Worm (Caenorhabditis elegans) whole organism, L1 larva: ENCODE results near the gene srz-79.

ENCODE experiments used
- F16B12.6 ChIP-seq: fragments of 150-350 bp; optimal IDR thresholded peaks from 2 replicates; lab custom pipeline; 2014; ENCODE audit warnings: missing biosample characterization, missing genetic modification characterization
- aha-1 ChIP-seq: fragments of 150-350 bp; optimal IDR thresholded peaks from 2 replicates; lab custom pipeline; 2014; ENCODE audit warnings: missing biosample characterization, missing genetic modification characterization
- aly-2 ChIP-seq: fragments of 150-350 bp; optimal IDR thresholded peaks from 2 replicates; lab custom pipeline; 2014; ENCODE audit warnings: missing biosample characterization, missing genetic modification characterization
- ceh-63 ChIP-seq: fragments of 200-800 bp; sonication (Bioruptor generic); optimal IDR thresholded peaks from 2 replicates; lab custom pipeline; 2018; ENCODE audit warnings: mild to moderate bottlenecking, missing genetic modification characterization, missing compliant biosample characterization
- ceh-82 ChIP-seq, 3 experiments: fragments of 150-350 bp in 1 of 3; sonication (generic microtip) in 2 of 3; optimal IDR thresholded peaks; 2 replicates each; lab custom pipeline; 2014 to 2017; ENCODE audit warnings: missing biosample characterization in 3 of 3, missing genetic modification characterization in 3 of 3
- ceh-90 ChIP-seq: sonication (generic microtip); optimal IDR thresholded peaks from 2 replicates; lab custom pipeline; 2016; ENCODE audit warnings: missing genetic modification characterization, missing compliant biosample characterization
- dpl-1 ChIP-seq, 3 experiments: fragments of 150-350 bp in 2 of 3; sonication (generic microtip) in 1 of 3; optimal IDR thresholded peaks; 2 replicates each; lab custom pipeline; 2014 to 2017; ENCODE audit warnings: missing biosample characterization in 3 of 3, missing genetic modification characterization in 3 of 3, missing genetic modification reagents in 3 of 3
- dsc-1 ChIP-seq: sonication (generic microtip); optimal IDR thresholded peaks from 2 replicates; lab custom pipeline; 2016; ENCODE audit warnings: mild to moderate bottlenecking, missing genetic modification characterization, missing compliant biosample characterization
- efl-1 ChIP-seq, 4 experiments: fragments of 150-350 bp; optimal IDR thresholded peaks in 3 of 4; peaks in 1 of 4; 1 replicate in 1 of 4; 2 replicates in 3 of 4; lab custom pipeline; 2014; ENCODE audit warnings: missing biosample characterization in 2 of 4, missing genetic modification characterization in 2 of 4, missing genetic modification reagents in 2 of 4
- efl-3 ChIP-seq: fragments of 200-800 bp; sonication (Bioruptor generic); optimal IDR thresholded peaks from 2 replicates; lab custom pipeline; 2018; ENCODE audit warnings: mild to moderate bottlenecking, missing genetic modification characterization, missing compliant biosample characterization
- egl-27 ChIP-seq, 2 experiments: fragments of 150-350 bp in 1 of 2; sonication (generic microtip); optimal IDR thresholded peaks; 3 replicates each; lab custom pipeline; 2017 to 2018; ENCODE audit warnings: missing biosample characterization in 2 of 2, missing genetic modification characterization in 2 of 2, missing genetic modification reagents in 2 of 2
- elt-2 ChIP-seq: sonication (generic microtip); optimal IDR thresholded peaks from 2 replicates; lab custom pipeline; 2016; ENCODE audit warnings: missing genetic modification characterization, mild to moderate bottlenecking, inconsistent platforms, missing compliant biosample characterization, missing genetic modification reagents
- elt-3 ChIP-seq, 6 experiments: fragments of 150-350 bp in 1 of 6; sonication (generic microtip); optimal IDR thresholded peaks; 2 replicates each; lab custom pipeline; 2017 to 2018; ENCODE audit warnings: missing biosample characterization in 6 of 6, missing genetic modification characterization in 6 of 6, inconsistent platforms in 1 of 6
- fos-1 ChIP-seq: fragments of 150-350 bp; optimal IDR thresholded peaks from 2 replicates; lab custom pipeline; 2014; ENCODE audit warnings: missing biosample characterization, missing genetic modification characterization
- lin-35 ChIP-seq, 2 experiments: fragments of 150-350 bp; optimal IDR thresholded peaks; 2 replicates each; lab custom pipeline; 2014; ENCODE audit warnings: missing biosample characterization in 2 of 2, missing genetic modification characterization in 2 of 2, missing genetic modification reagents in 2 of 2
- lir-3 ChIP-seq: sonication (generic microtip); optimal IDR thresholded peaks from 2 replicates; lab custom pipeline; 2016; ENCODE audit warnings: mild to moderate bottlenecking, missing genetic modification characterization, moderate library complexity, missing compliant biosample characterization; ENCODE audit not compliant: poor library complexity
- lsy-2 ChIP-seq, 2 experiments: fragments of 150-350 bp; optimal IDR thresholded peaks; 2 replicates each; lab custom pipeline; 2014; ENCODE audit warnings: missing biosample characterization in 2 of 2, missing genetic modification characterization in 2 of 2
- mab-9 ChIP-seq: fragments of 200-800 bp; sonication (Bioruptor generic); IDR thresholded peaks from 2 replicates; pipeline ENCODE4 v1.3.6; 2022; ENCODE audit warnings: missing genetic modification reagents, missing genetic modification characterization, missing compliant biosample characterization
- mef-2 ChIP-seq: fragments of 150-350 bp; optimal IDR thresholded peaks from 2 replicates; lab custom pipeline; 2014; ENCODE audit warnings: missing biosample characterization, missing genetic modification characterization
- nhr-19 ChIP-seq: fragments of 200-800 bp; sonication (Bioruptor generic); conservative IDR thresholded peaks from 2 replicates; pipeline ENCODE4 v1.3.6; 2022; ENCODE audit warnings: missing genetic modification characterization, missing compliant biosample characterization
- nhr-237 ChIP-seq: fragments of 150-350 bp; optimal IDR thresholded peaks from 2 replicates; lab custom pipeline; 2014; ENCODE audit warnings: missing biosample characterization, missing genetic modification characterization
- nhr-28 ChIP-seq: fragments of 150-350 bp; optimal IDR thresholded peaks from 2 replicates; lab custom pipeline; 2014; ENCODE audit warnings: missing biosample characterization, missing genetic modification characterization
- nhr-77 ChIP-seq: fragments of 150-350 bp; optimal IDR thresholded peaks from 2 replicates; lab custom pipeline; 2014; ENCODE audit warnings: missing biosample characterization, missing genetic modification characterization
- nhr-84 ChIP-seq: sonication (generic microtip); optimal IDR thresholded peaks from 2 replicates; lab custom pipeline; 2017; ENCODE audit warnings: missing biosample characterization, missing genetic modification characterization
- pax-3 ChIP-seq: fragments of 200-800 bp; sonication (Bioruptor generic); optimal IDR thresholded peaks from 2 replicates; lab custom pipeline; 2018; ENCODE audit warnings: mild to moderate bottlenecking, missing genetic modification characterization, moderate library complexity, missing compliant biosample characterization
- snpc-4 ChIP-seq: fragments of 150-350 bp; optimal IDR thresholded peaks from 2 replicates; lab custom pipeline; 2014; ENCODE audit warnings: missing biosample characterization, missing genetic modification characterization
- sox-4 ChIP-seq: sonication (generic microtip); optimal IDR thresholded peaks from 2 replicates; lab custom pipeline; 2016; ENCODE audit warnings: missing genetic modification characterization, missing compliant biosample characterization
- sup-37 ChIP-seq: fragments of 200-800 bp; sonication (Bioruptor generic); optimal IDR thresholded peaks from 2 replicates; lab custom pipeline; 2018; ENCODE audit warnings: mild to moderate bottlenecking, missing genetic modification characterization, missing compliant biosample characterization
- swsn-7 ChIP-seq: sonication (generic microtip); optimal IDR thresholded peaks from 2 replicates; lab custom pipeline; 2016; ENCODE audit warnings: missing genetic modification characterization, missing compliant biosample characterization
- tbx-2 ChIP-seq: sonication (generic microtip); optimal IDR thresholded peaks from 2 replicates; lab custom pipeline; 2016; ENCODE audit warnings: missing genetic modification characterization, missing compliant biosample characterization
- unc-30 ChIP-seq: sonication (generic microtip); optimal IDR thresholded peaks from 2 replicates; lab custom pipeline; 2017; ENCODE audit warnings: missing biosample characterization, missing genetic modification characterization
- zag-1 ChIP-seq: fragments of 150-350 bp; optimal IDR thresholded peaks from 2 replicates; lab custom pipeline; 2014; ENCODE audit warnings: missing biosample characterization, missing genetic modification characterization

Gene srz-79

ce11 chrIV:3501981-3502736 lies 8.7 kb downstream of the srz-79 start:
- no peak for TF ChIP-seq nhr-28
- no peak for TF ChIP-seq sox-4 (tag; lab: Kevin White, UChicago)
- no peak for TF ChIP-seq mef-2 (tag; lab: Kevin White, UChicago)
- no peak for TF ChIP-seq efl-3 (GFP tag; lab: Kevin White, UChicago)
- no peak for TF ChIP-seq F16B12.6 (tag; lab: Kevin White, UChicago)
- no peak for TF ChIP-seq tbx-2
- no peak for TF ChIP-seq aha-1 (tag; lab: Kevin White, UChicago)
- no peak for TF ChIP-seq egl-27 (tag; optimal IDR thresholded peaks at IDR 0.05; lab: Kevin White, UChicago)
- TF ChIP-seq elt-3 (tag; optimal IDR thresholded peaks at IDR 0.05; lab: Kevin White, UChicago), result no peak
- TF ChIP-seq ceh-82 (tag; optimal IDR thresholded peaks at IDR 0.05; lab: Kevin White, UChicago), result no peak
- TF ChIP-seq aly-2 (tag; lab: Kevin White, UChicago), result no peak

DNA sequence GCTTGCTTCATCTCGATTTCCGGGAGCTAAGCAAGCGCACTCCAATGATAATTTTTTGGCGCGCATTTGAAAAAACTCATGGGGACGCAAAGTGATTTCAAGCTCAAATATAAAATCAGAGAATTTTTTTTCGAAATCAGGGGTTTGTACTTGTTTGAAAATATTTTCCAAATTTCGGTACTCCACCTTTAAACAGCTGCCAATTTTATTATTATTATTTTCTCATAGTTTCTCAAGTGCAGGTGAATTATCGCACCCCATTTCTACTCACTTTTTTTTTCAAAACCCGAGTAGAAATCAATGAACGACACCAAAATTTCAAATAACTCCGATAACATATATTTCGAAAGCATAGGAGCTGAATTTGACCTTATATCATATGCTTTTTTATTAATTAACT lies 10.7 kb downstream of the srz-79 start, which contains the start of gene srz-83:
TSS of gene srz-83 (plus strand) at position 301 of the 400 bp plus-strand sequence.
- TF ChIP-seq unc-30 (tag; lab: Kevin White, UChicago) (no peak), dsc-1 (tag; lab: Kevin White, UChicago) (no peak), egl-27 (tag; optimal IDR thresholded peaks at IDR 0.05; lab: Kevin White, UChicago) (no peak), fos-1 (tag; lab: Kevin White, UChicago) (no peak), lsy-2 (tag; optimal IDR thresholded peaks at IDR 0.05; lab: Kevin White, UChicago) (no peak), elt-2 (tag; lab: Kevin White, UChicago) (no peak), F16B12.6 (tag; lab: Kevin White, UChicago) (no peak), mab-9 (GFP tag; lab: Robert Waterston, UW) (no peak), ceh-63 (GFP tag; lab: Kevin White, UChicago) (no peak), lir-3 (tag; lab: Kevin White, UChicago) (no peak), zag-1 (tag; lab: Kevin White, UChicago) (no peak), ceh-90 (tag; lab: Kevin White, UChicago) (no peak), swsn-7 (tag; lab: Kevin White, UChicago) (no peak), pax-3 (tag; lab: Kevin White, UChicago) (no peak), nhr-237 (no peak)

ce11 chrIV:3505940-3506339 lies 12.5 kb downstream of the srz-79 start:
- TF ChIP-seq efl-1 (optimal IDR thresholded peaks at IDR 0.05; lab: Kevin White, UChicago) (peak in 1 of 2 experiments; percentile 11), efl-1 (GFP tag; optimal IDR thresholded peaks at IDR 0.05 in 1 of 2; lab: Kevin White, UChicago) (peak in 1 of 2 experiments; percentile 61), nhr-19 (GFP tag; lab: Robert Waterston, UW) (0 out of 2 replicates have a peak, but pooled peaks have one; percentile 20), ceh-82 (tag; optimal IDR thresholded peaks at IDR 0.05; lab: Kevin White, UChicago) (no peak), nhr-84 (tag; lab: Kevin White, UChicago) (no peak)

ce11 chrIV:3509477-3510063 lies 16.2 kb downstream of the srz-79 start, which contains the start of gene ced-10:
TSS of gene ced-10 (minus strand) at chrIV:3509527.
- no peak for TF ChIP-seq elt-3 (tag; optimal IDR thresholded peaks at IDR 0.05; lab: Kevin White, UChicago)
- TF ChIP-seq efl-1 (optimal IDR thresholded peaks at IDR 0.05; lab: Kevin White, UChicago), result peak in 1 of 2 experiments; percentile 3
- TF ChIP-seq efl-1 (GFP tag; optimal IDR thresholded peaks at IDR 0.05 in 1 of 2; lab: Kevin White, UChicago), result peak; percentile 21 to 93
- TF ChIP-seq dpl-1 (GFP tag; optimal IDR thresholded peaks at IDR 0.05; lab: Kevin White, UChicago), result peak in 2 of 3 experiments; percentile 1 to 10
- no peak for TF ChIP-seq sup-37
- no peak for TF ChIP-seq elt-2 (tag; lab: Kevin White, UChicago)
- no peak for TF ChIP-seq sox-4 (tag; lab: Kevin White, UChicago)
- no peak for TF ChIP-seq snpc-4 (tag; lab: Kevin White, UChicago)
- TF ChIP-seq nhr-28, result no peak
- no peak for TF ChIP-seq nhr-77 (tag; lab: Kevin White, UChicago)
- TF ChIP-seq lin-35 (GFP tag; optimal IDR thresholded peaks at IDR 0.05; lab: Kevin White, UChicago), result no peak
